Fruit fly (Drosophila melanogaster) whole organism, pupa: ENCODE data around the gene SsRbeta.

Experiments
- CG10348 ChIP-seq: fragments of 200-800 bp; sonication (Bioruptor generic); IDR thresholded peaks from 2 replicates; pipeline ENCODE4 v1.3.6; 2022; ENCODE audit warnings: missing biosample characterization, missing genetic modification characterization
- CG12605 ChIP-seq: fragments of 200-800 bp; sonication (Bioruptor generic); IDR thresholded peaks from 2 replicates; pipeline ENCODE4 v1.3.6; 2022; ENCODE audit warnings: missing biosample characterization, missing genetic modification characterization
- CG13204 ChIP-seq: fragments of 200-800 bp; sonication (Bioruptor generic); optimal IDR thresholded peaks from 2 replicates; lab custom pipeline; 2018; ENCODE audit warnings: missing biosample characterization, mild to moderate bottlenecking, missing genetic modification characterization, moderate library complexity
- CG14655 ChIP-seq: fragments of 200-800 bp; sonication (Bioruptor generic); optimal IDR thresholded peaks from 3 replicates; lab custom pipeline; 2017; ENCODE audit warnings: mild to moderate bottlenecking, missing biosample characterization, missing genetic modification reagents, missing genetic modification characterization
- CG15710 ChIP-seq: fragments of 200-800 bp; sonication (Bioruptor generic); optimal IDR thresholded peaks from 2 replicates; lab custom pipeline; 2018; ENCODE audit warnings: missing biosample characterization, mild to moderate bottlenecking, missing genetic modification characterization, moderate library complexity
- CG17806 ChIP-seq: fragments of 200-800 bp; sonication (Bioruptor generic); optimal IDR thresholded peaks from 2 replicates; lab custom pipeline; 2018; ENCODE audit warnings: missing biosample characterization, mild to moderate bottlenecking, missing genetic modification characterization, moderate library complexity
- CG32121 ChIP-seq: fragments of 200-800 bp; sonication (Bioruptor generic); IDR thresholded peaks from 2 replicates; pipeline ENCODE4 v1.3.6; 2022; ENCODE audit warnings: missing biosample characterization, missing genetic modification characterization
- CG34367 ChIP-seq: fragments of 200-800 bp; sonication (Bioruptor generic); optimal IDR thresholded peaks from 2 replicates; lab custom pipeline; 2018; ENCODE audit warnings: missing biosample characterization, mild to moderate bottlenecking, missing genetic modification characterization
- CG4496 ChIP-seq: fragments of 200-800 bp; sonication (Bioruptor generic); IDR thresholded peaks from 3 replicates; pipeline ENCODE4 v1.3.6; 2022; ENCODE audit warnings: missing biosample characterization, missing genetic modification characterization
- CG8159 ChIP-seq: fragments of 200-800 bp; sonication (Bioruptor generic); optimal IDR thresholded peaks from 3 replicates; lab custom pipeline; 2018; ENCODE audit warnings: missing biosample characterization, mild to moderate bottlenecking, missing genetic modification characterization, moderate library complexity
- CG8301 ChIP-seq: fragments of 200-800 bp; sonication (Bioruptor generic); optimal IDR thresholded peaks from 2 replicates; lab custom pipeline; 2018; ENCODE audit warnings: missing biosample characterization, mild to moderate bottlenecking, missing genetic modification characterization
- CG9948 ChIP-seq: fragments of 200-800 bp; sonication (Bioruptor generic); optimal IDR thresholded peaks from 2 replicates; lab custom pipeline; 2018; ENCODE audit warnings: missing biosample characterization, mild to moderate bottlenecking, missing genetic modification characterization, moderate library complexity
- D1 ChIP-seq: fragments of 200-800 bp; sonication (Bioruptor generic); optimal IDR thresholded peaks from 2 replicates; lab custom pipeline; 2018; ENCODE audit warnings: missing biosample characterization, mild to moderate bottlenecking, missing genetic modification characterization, moderate library complexity
- EcR ChIP-seq: fragments of 200-800 bp; sonication (Bioruptor generic); optimal IDR thresholded peaks from 3 replicates; lab custom pipeline; 2019; ENCODE audit warnings: missing biosample characterization, missing genetic modification characterization, mild to moderate bottlenecking, moderate library complexity, missing genetic modification reagents
- Ets98B ChIP-seq: fragments of 200-800 bp; sonication (Bioruptor generic); IDR thresholded peaks from 2 replicates; pipeline ENCODE4 v1.3.6; 2022; ENCODE audit warnings: missing biosample characterization, missing genetic modification characterization
- Pif1A ChIP-seq: fragments of 200-800 bp; sonication (Bioruptor generic); optimal IDR thresholded peaks from 3 replicates; lab custom pipeline; 2016; ENCODE audit warnings: missing biosample characterization, missing genetic modification characterization
- Pif1B ChIP-seq: fragments of 200-800 bp; sonication (Bioruptor generic); optimal IDR thresholded peaks from 3 replicates; lab custom pipeline; 2016; ENCODE audit warnings: missing biosample characterization, missing genetic modification characterization
- Snoo ChIP-seq: fragments of 200-800 bp; sonication (Bioruptor generic); optimal IDR thresholded peaks from 3 replicates; lab custom pipeline; 2017; ENCODE audit warnings: missing biosample characterization, mild to moderate bottlenecking, missing genetic modification characterization, inconsistent platforms
- fd96Ca ChIP-seq: fragments of 200-800 bp; sonication (Bioruptor generic); IDR thresholded peaks from 3 replicates; pipeline ENCODE4 v1.3.6; 2022; ENCODE audit warnings: missing biosample characterization, missing genetic modification characterization
- gl ChIP-seq: fragments of 200-800 bp; sonication (Bioruptor generic); optimal IDR thresholded peaks from 2 replicates; lab custom pipeline; 2018; ENCODE audit warnings: missing biosample characterization, mild to moderate bottlenecking, missing genetic modification characterization
- rn ChIP-seq: fragments of 200-800 bp; sonication (Bioruptor generic); IDR thresholded peaks from 2 replicates; pipeline ENCODE4 v1.3.6; 2022; ENCODE audit warnings: missing biosample characterization, missing genetic modification characterization

SsRbeta gene

dm6 chr3L:16150850-16151515, 21.6 kb downstream of the SsRbeta start:
- TF ChIP-seq CG32121 (GFP tag; lab: Robert Waterston, UW): 0 out of 2 replicates have a peak, but pooled peaks have one; percentile 23
- no peak for TF ChIP-seq Pif1B (GFP tag; lab: Kevin White, UChicago)

DNA sequence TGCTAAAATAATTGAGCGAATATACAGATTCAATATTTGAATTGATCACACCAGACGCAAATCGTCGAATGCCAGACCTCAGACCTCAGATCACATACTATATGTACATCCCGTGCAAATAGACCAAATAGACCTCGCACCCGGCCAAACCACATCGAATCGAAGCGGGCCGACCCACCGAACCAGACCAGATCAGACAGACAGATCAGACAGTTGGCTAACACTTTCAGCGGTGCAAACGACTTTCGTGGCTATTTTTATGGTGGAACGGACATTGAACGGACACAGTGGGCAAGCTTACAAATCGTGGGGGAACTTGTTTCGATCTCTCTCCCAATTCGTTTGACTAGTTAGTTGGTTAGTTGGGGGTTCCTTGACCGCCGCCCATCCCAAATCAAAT, 22.3 kb downstream of the SsRbeta start:
- TF ChIP-seq CG4496 (0 out of 3 replicates have a peak, but pooled peaks have one; percentile 20), CG32121 (GFP tag; lab: Robert Waterston, UW) (no peak), Ets98B (GFP tag; lab: Robert Waterston, UW) (peak; percentile 39; the same call in 1 of the 2 replicates)

dm6 chr3L:16153089-16153488, 23.7 kb downstream of the SsRbeta start:
- TF ChIP-seq CG8159: peak; percentile 6
- TF ChIP-seq Snoo (tag; lab: Kevin White, UChicago): no peak
- peak; percentile 46 for TF ChIP-seq gl (tag; lab: Kevin White, UChicago)
- no peak for TF ChIP-seq EcR
- peak; percentile 55 for TF ChIP-seq Pif1B (GFP tag; lab: Kevin White, UChicago)
- peak; percentile 64 for TF ChIP-seq CG32121 (GFP tag; lab: Robert Waterston, UW)
- TF ChIP-seq rn (GFP tag; lab: Robert Waterston, UW): 0 out of 2 replicates have a peak, but pooled peaks have one; percentile 23
- TF ChIP-seq CG14655 (GFP tag; lab: Kevin White, UChicago): peak; percentile 34
- peak; percentile 56 for TF ChIP-seq Ets98B (GFP tag; lab: Robert Waterston, UW)
- peak; percentile 62 for TF ChIP-seq Pif1A (GFP tag; lab: Kevin White, UChicago)
- no peak for TF ChIP-seq CG34367 (tag; lab: Kevin White, UChicago)
- no peak for TF ChIP-seq CG8301 (tag; lab: Kevin White, UChicago)
- no peak for TF ChIP-seq fd96Ca
- TF ChIP-seq CG13204: peak; percentile 43
- TF ChIP-seq CG9948 (tag; lab: Kevin White, UChicago): no peak
- TF ChIP-seq CG10348 (GFP tag; lab: Robert Waterston, UW): no peak
- no peak for TF ChIP-seq D1 (tag; lab: Kevin White, UChicago)
- no peak for TF ChIP-seq CG17806
- TF ChIP-seq CG4496: peak; percentile 74
- peak; percentile 24 for TF ChIP-seq CG15710 (tag; lab: Kevin White, UChicago)
- no peak; the same call in none of the 2 replicates for TF ChIP-seq CG12605 (GFP tag; lab: Robert Waterston, UW)

- TF ChIP-seq Pif1A (GFP tag; lab: Kevin White, UChicago): no peak
- no peak for TF ChIP-seq CG17806
- no peak for TF ChIP-seq CG32121 (GFP tag; lab: Robert Waterston, UW)
- 0 out of 3 replicates have a peak, but pooled peaks have one; percentile 8 for TF ChIP-seq CG4496
- no peak for TF ChIP-seq CG8159
- TF ChIP-seq CG14655 (GFP tag; lab: Kevin White, UChicago): no peak
- TF ChIP-seq CG13204: no peak
- TF ChIP-seq EcR: peak; percentile 3
These were observed 24.2 kb downstream of the SsRbeta start for dm6 chr3L:16153650-16154049.

DNA sequence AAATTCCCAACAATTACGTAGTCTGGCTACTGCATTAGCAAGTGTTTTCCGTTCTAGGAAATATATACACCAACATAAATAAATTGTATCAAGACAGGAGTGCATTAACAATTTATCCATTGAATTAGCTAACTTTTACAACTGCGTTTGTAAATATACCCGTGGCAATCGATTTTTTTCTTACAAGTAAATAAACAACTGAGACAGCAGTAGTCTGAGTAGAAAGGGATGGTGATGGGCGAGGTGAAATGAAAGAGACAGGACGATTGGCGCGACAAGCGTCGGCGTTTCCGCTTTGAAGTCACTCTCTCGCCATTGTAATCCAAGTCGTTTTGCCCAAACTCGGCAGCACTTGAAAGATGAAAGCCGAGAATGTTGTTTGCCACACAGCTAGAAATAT, 26.1 kb downstream of the SsRbeta start:
- 0 out of 3 replicates have a peak, but pooled peaks have one; percentile 46 for TF ChIP-seq CG4496
- no peak for TF ChIP-seq fd96Ca

DNA sequence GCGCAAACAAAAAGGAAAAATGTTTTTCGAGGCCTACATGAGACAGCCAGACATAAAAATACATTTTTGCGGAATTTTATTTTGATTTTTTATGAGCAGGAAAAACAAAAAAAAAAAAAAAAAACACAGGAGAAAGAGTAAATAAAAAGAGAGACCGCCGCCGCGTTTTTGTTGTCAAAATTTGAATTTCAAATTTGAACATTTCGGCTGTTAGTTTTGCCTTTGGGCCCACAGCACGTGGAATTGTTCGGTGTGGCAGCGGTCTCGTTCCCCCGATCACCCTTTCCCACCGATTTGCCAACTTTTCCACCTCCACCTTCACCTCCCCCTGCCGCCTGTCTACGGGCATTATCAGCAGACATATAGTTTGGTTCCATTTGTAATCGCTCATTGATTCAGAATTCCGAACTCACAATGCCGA, 27.4 kb downstream of the SsRbeta start:
- TF ChIP-seq Ets98B (GFP tag; lab: Robert Waterston, UW): peak; percentile 52; the same call in 1 of the 2 replicates
- peak; percentile 37; the same call in 1 of the 3 replicates for TF ChIP-seq CG4496
- no peak for TF ChIP-seq CG9948 (tag; lab: Kevin White, UChicago)

- TF ChIP-seq CG12605 (GFP tag; lab: Robert Waterston, UW): no peak
- TF ChIP-seq CG8301 (tag; lab: Kevin White, UChicago): peak; percentile 71
- TF ChIP-seq rn (GFP tag; lab: Robert Waterston, UW): 0 out of 2 replicates have a peak, but pooled peaks have one; percentile 22
- TF ChIP-seq CG32121 (GFP tag; lab: Robert Waterston, UW): no peak
- peak; percentile 50 for TF ChIP-seq CG17806
- TF ChIP-seq CG34367 (tag; lab: Kevin White, UChicago): peak; percentile 9
- TF ChIP-seq Pif1B (GFP tag; lab: Kevin White, UChicago): peak; percentile 43
- TF ChIP-seq Pif1A (GFP tag; lab: Kevin White, UChicago): peak; percentile 69
- TF ChIP-seq CG4496: peak; percentile 47; the same call in 2 of the 3 replicates
- no peak for TF ChIP-seq fd96Ca
- no peak for TF ChIP-seq CG13204
- no peak for TF ChIP-seq gl (tag; lab: Kevin White, UChicago)
- TF ChIP-seq CG15710 (tag; lab: Kevin White, UChicago): peak; percentile 31
- no peak for TF ChIP-seq CG10348 (GFP tag; lab: Robert Waterston, UW)
- TF ChIP-seq CG14655 (GFP tag; lab: Kevin White, UChicago): peak; percentile 69
- TF ChIP-seq Snoo (tag; lab: Kevin White, UChicago): no peak
- TF ChIP-seq CG9948 (tag; lab: Kevin White, UChicago): peak; percentile 61
- TF ChIP-seq D1 (tag; lab: Kevin White, UChicago): peak; percentile 32
- no peak for TF ChIP-seq Ets98B (GFP tag; lab: Robert Waterston, UW)
- TF ChIP-seq EcR: no peak
- peak; percentile 57 for TF ChIP-seq CG8159
These were observed 28.1 kb downstream of the SsRbeta start for dm6 chr3L:16157251-16158190.
